Worm (Caenorhabditis elegans) whole organism, late embryonic: ENCODE results near the gene snrp-3.

Source experiments
- C38D4.7 ChIP-seq: fragments of 200-800 bp; sonication (Bioruptor generic); optimal IDR thresholded peaks from 2 replicates; lab custom pipeline; 2018; ENCODE audit warnings: mild to moderate bottlenecking, missing genetic modification characterization, moderate library complexity, missing compliant biosample characterization
- F13H6.1 ChIP-seq: sonication (generic microtip); optimal IDR thresholded peaks from 2 replicates; lab custom pipeline; 2016; ENCODE audit warnings: missing genetic modification characterization, missing compliant biosample characterization
- K09A11.1 ChIP-seq: sonication (generic microtip); optimal IDR thresholded peaks from 2 replicates; lab custom pipeline; 2017; ENCODE audit warnings: antibody characterized with exemption, mild to moderate bottlenecking, missing genetic modification characterization, missing compliant biosample characterization; ENCODE audit not compliant: insufficient read depth
- ahr-1 ChIP-seq: sonication (generic microtip); optimal IDR thresholded peaks from 2 replicates; lab custom pipeline; 2016; ENCODE audit warnings: missing genetic modification characterization, missing compliant biosample characterization
- ama-1 ChIP-seq: fragments of 150-350 bp; optimal IDR thresholded peaks from 2 replicates; lab custom pipeline; 2014
- ceh-14 ChIP-seq: sonication (generic microtip); optimal IDR thresholded peaks from 2 replicates; lab custom pipeline; 2016; ENCODE audit warnings: missing genotype, missing genetic modification characterization, missing compliant biosample characterization
- ceh-19 ChIP-seq: fragments of 200-800 bp; sonication (Bioruptor generic); optimal IDR thresholded peaks from 2 replicates; lab custom pipeline; 2018; ENCODE audit warnings: mild to moderate bottlenecking, missing genetic modification characterization, missing compliant biosample characterization
- ceh-22 ChIP-seq: sonication (generic microtip); optimal IDR thresholded peaks from 2 replicates; lab custom pipeline; 2017; ENCODE audit warnings: missing biosample characterization, missing genetic modification characterization
- ceh-24 ChIP-seq: sonication (generic microtip); optimal IDR thresholded peaks from 2 replicates; lab custom pipeline; 2016; ENCODE audit warnings: mild to moderate bottlenecking, missing genetic modification characterization, missing compliant biosample characterization
- ceh-31 ChIP-seq: sonication (generic microtip); optimal IDR thresholded peaks from 2 replicates; lab custom pipeline; 2016; ENCODE audit warnings: missing genetic modification characterization, missing compliant biosample characterization
- ceh-48 ChIP-seq: sonication (generic microtip); optimal IDR thresholded peaks from 2 replicates; lab custom pipeline; 2016; ENCODE audit warnings: missing genetic modification characterization, inconsistent platforms, missing compliant biosample characterization
- ceh-6 ChIP-seq: fragments of 200-800 bp; sonication (Bioruptor generic); optimal IDR thresholded peaks from 2 replicates; lab custom pipeline; 2018; ENCODE audit warnings: mild to moderate bottlenecking, missing genetic modification characterization, missing compliant biosample characterization
- ceh-9 ChIP-seq: sonication (generic microtip); optimal IDR thresholded peaks from 2 replicates; lab custom pipeline; 2016; ENCODE audit warnings: mild to moderate bottlenecking, missing genetic modification characterization, inconsistent platforms, missing compliant biosample characterization
- che-1 ChIP-seq: sonication (generic microtip); optimal IDR thresholded peaks from 2 replicates; lab custom pipeline; 2016; ENCODE audit warnings: mild to moderate bottlenecking, missing genetic modification characterization, missing compliant biosample characterization
- elt-2 ChIP-seq: sonication (generic microtip); optimal IDR thresholded peaks from 2 replicates; lab custom pipeline; 2016; ENCODE audit warnings: missing genetic modification reagents, missing genetic modification characterization, missing compliant biosample characterization
- elt-4 ChIP-seq: sonication (generic microtip); optimal IDR thresholded peaks from 2 replicates; lab custom pipeline; 2016; ENCODE audit warnings: missing genetic modification characterization, missing compliant biosample characterization
- fax-1 ChIP-seq: sonication (generic microtip); optimal IDR thresholded peaks from 2 replicates; lab custom pipeline; 2016; ENCODE audit warnings: missing genotype, missing genetic modification characterization, missing compliant biosample characterization
- fkh-10 ChIP-seq: fragments of 150-350 bp; optimal IDR thresholded peaks from 2 replicates; lab custom pipeline; 2014; ENCODE audit warnings: missing biosample characterization, missing genetic modification reagents, missing genetic modification characterization
- gmeb-2 ChIP-seq: sonication (generic microtip); optimal IDR thresholded peaks from 2 replicates; lab custom pipeline; 2016; ENCODE audit warnings: missing genetic modification characterization, inconsistent platforms, missing compliant biosample characterization
- hlh-13 ChIP-seq: fragments of 200-800 bp; sonication (Bioruptor generic); optimal IDR thresholded peaks from 2 replicates; lab custom pipeline; 2018; ENCODE audit warnings: mild to moderate bottlenecking, missing genetic modification characterization, missing compliant biosample characterization
- hlh-30 ChIP-seq: sonication (generic microtip); optimal IDR thresholded peaks from 2 replicates; lab custom pipeline; 2017; ENCODE audit warnings: antibody characterized with exemption, missing genetic modification characterization, missing compliant biosample characterization; ENCODE audit not compliant: insufficient read depth
- hlh-6 ChIP-seq: sonication (generic microtip); optimal IDR thresholded peaks from 2 replicates; lab custom pipeline; 2016; ENCODE audit warnings: missing genotype, missing genetic modification characterization, missing compliant biosample characterization
- hlh-8 ChIP-seq: sonication (generic microtip); optimal IDR thresholded peaks from 2 replicates; lab custom pipeline; 2016; ENCODE audit warnings: missing genotype, missing genetic modification characterization, missing compliant biosample characterization
- lim-6 ChIP-seq: sonication (generic microtip); optimal IDR thresholded peaks from 2 replicates; lab custom pipeline; 2016; ENCODE audit warnings: missing genetic modification characterization, missing compliant biosample characterization
- lin-11 ChIP-seq: fragments of 200-800 bp; sonication (Bioruptor generic); optimal IDR thresholded peaks from 2 replicates; lab custom pipeline; 2018; ENCODE audit warnings: mild to moderate bottlenecking, missing genetic modification characterization, missing compliant biosample characterization
- nfya-1 ChIP-seq: sonication (generic microtip); optimal IDR thresholded peaks from 2 replicates; lab custom pipeline; 2017; ENCODE audit warnings: missing genetic modification characterization, mild to moderate bottlenecking, missing compliant biosample characterization, antibody characterized with exemption, moderate library complexity
- pag-3 ChIP-seq: sonication (generic microtip); optimal IDR thresholded peaks from 2 replicates; lab custom pipeline; 2016; ENCODE audit warnings: missing compliant biosample characterization, missing genetic modification characterization, borderline replicate concordance
- pax-1 ChIP-seq: fragments of 150-350 bp; optimal IDR thresholded peaks from 2 replicates; lab custom pipeline; 2014; ENCODE audit warnings: missing biosample characterization, missing genetic modification characterization
- pha-2 ChIP-seq: sonication (generic microtip); optimal IDR thresholded peaks from 2 replicates; lab custom pipeline; 2017; ENCODE audit warnings: mild to moderate bottlenecking, missing genetic modification characterization, missing compliant biosample characterization
- pqm-1 ChIP-seq: sonication (generic microtip); optimal IDR thresholded peaks from 2 replicates; lab custom pipeline; 2016; ENCODE audit warnings: missing genetic modification characterization, missing compliant biosample characterization
- pros-1 ChIP-seq: fragments of 150-350 bp; optimal IDR thresholded peaks from 2 replicates; lab custom pipeline; 2014; ENCODE audit warnings: missing biosample characterization, missing genetic modification reagents, missing genetic modification characterization
- sox-2 ChIP-seq: fragments of 200-800 bp; sonication (Bioruptor generic); IDR thresholded peaks from 2 replicates; pipeline ENCODE4 v1.3.6; 2022; ENCODE audit warnings: missing genetic modification reagents, missing genetic modification characterization, missing compliant biosample characterization
- sox-4 ChIP-seq: sonication (generic microtip); optimal IDR thresholded peaks from 2 replicates; lab custom pipeline; 2017; ENCODE audit warnings: mild to moderate bottlenecking, missing genetic modification characterization, inconsistent platforms, missing compliant biosample characterization
- tbx-2 ChIP-seq: sonication (generic microtip); optimal IDR thresholded peaks from 2 replicates; lab custom pipeline; 2016; ENCODE audit warnings: missing genetic modification characterization, missing compliant biosample characterization
- tbx-7 ChIP-seq: sonication (generic microtip); optimal IDR thresholded peaks from 2 replicates; lab custom pipeline; 2016; ENCODE audit warnings: missing genotype, missing genetic modification characterization, missing compliant biosample characterization
- ttx-3 ChIP-seq: sonication (generic microtip); optimal IDR thresholded peaks from 2 replicates; lab custom pipeline; 2016; ENCODE audit warnings: missing genetic modification reagents, missing genetic modification characterization, missing compliant biosample characterization
- unc-3 ChIP-seq, 2 experiments: fragments of 200-800 bp in 1 of 2; sonication (Bioruptor generic) in 1 of 2; sonication (generic microtip) in 1 of 2; conservative IDR thresholded peaks in 1 of 2; optimal IDR thresholded peaks in 1 of 2; 2 replicates each; pipeline versions ENCODE4 v1.3.6 to Lab custom; 2016 to 2022; ENCODE audit warnings: missing compliant biosample characterization in 2 of 2, missing genetic modification characterization in 2 of 2, missing genetic modification reagents in 1 of 2
- zip-5 ChIP-seq: sonication (generic microtip); optimal IDR thresholded peaks from 2 replicates; lab custom pipeline; 2016; ENCODE audit warnings: missing genetic modification characterization, missing compliant biosample characterization

The snrp-3 gene

DNA sequence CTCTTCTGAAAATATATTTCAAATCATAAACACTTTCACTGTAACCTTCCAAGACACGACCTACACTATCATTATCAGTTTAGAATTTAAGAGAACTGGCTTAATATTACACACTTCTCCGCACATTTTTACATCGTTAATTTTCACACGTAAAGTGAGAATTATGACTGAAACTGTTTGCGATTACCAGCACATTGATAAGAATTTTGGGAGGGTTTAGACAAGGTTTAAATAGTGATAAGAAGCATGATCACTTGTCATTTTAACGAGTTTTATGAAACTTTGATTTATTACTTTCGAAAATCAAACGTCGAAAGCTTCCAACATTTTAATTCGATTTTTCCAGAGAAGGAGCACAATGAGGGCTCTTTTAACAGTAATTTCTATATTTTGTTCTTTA lies 42.9 kb upstream of the snrp-3 start, which contains the start of gene F21D5.3:
Gene F21D5.3, plus strand, starts transcription at position 347 of the 400 bp plus-strand sequence.
- peak; percentile 55 for TF ChIP-seq elt-2 (tag; lab: Kevin White, UChicago)
- no peak for TF ChIP-seq ttx-3 (tag; lab: Kevin White, UChicago)

DNA sequence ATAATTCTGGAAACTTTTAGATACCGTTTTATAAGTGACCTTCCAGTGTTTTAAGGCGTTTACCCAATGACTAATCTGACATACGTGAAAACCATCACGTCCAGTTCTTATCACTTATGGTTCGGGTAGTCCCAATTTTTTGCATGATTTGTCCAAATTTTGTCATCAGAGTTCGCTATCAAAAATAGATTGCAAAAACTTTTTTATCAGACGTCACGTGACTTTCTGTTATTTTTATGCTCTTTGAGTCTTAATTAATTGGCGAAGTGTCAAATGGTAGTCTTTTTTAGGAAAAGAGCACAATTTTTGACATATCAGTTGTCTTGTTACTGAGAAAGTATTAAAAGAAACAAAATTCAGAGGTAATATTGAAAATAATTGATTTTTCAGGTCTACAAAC lies 42.0 kb upstream of the snrp-3 start:
- TF ChIP-seq ahr-1 (tag; lab: Kevin White, UChicago) (no peak), ceh-31 (tag; lab: Kevin White, UChicago) (no peak), pqm-1 (no peak), fkh-10 (GFP tag; lab: Kevin White, UChicago) (no peak), hlh-30 (peak; percentile 56)

DNA sequence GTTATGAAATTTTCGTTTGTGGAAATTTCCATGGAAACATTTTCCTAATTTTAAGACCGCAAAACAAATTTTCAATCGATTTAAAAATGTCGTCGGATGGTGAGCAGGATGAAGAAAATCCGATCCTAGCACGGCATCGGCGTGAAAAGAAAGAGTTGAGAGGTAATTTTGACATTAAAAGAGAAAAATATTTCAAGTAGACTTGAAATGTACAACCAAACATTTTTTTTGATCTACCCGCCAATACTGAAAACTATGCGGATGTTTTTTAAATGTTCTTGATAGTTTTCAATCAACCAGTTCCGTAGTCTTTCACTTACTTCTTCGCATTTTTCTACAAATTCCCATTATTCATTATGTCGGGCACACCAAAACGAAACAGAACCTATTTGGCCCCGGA lies 40.5 kb upstream of the snrp-3 start, which contains the start of gene otub-3:
Gene otub-3, plus strand, starts transcription at position 56 of the 400 bp plus-strand sequence.
- TF ChIP-seq pha-2 (tag; lab: Kevin White, UChicago), result no peak
- TF ChIP-seq ceh-24, result no peak
- no peak for TF ChIP-seq ceh-9 (tag; lab: Kevin White, UChicago)
- TF ChIP-seq elt-4 (tag; lab: Kevin White, UChicago), result no peak
- TF ChIP-seq pag-3 (tag; lab: Kevin White, UChicago), result no peak
- no peak for TF ChIP-seq sox-4 (tag; lab: Kevin White, UChicago)
- no peak for TF ChIP-seq ttx-3 (tag; lab: Kevin White, UChicago)
- TF ChIP-seq lim-6, result no peak
- no peak for TF ChIP-seq zip-5 (tag; lab: Kevin White, UChicago)
- no peak for TF ChIP-seq unc-3 (GFP tag; conservative IDR thresholded peaks at IDR 0.05; lab: Robert Waterston, UW)
- TF ChIP-seq unc-3 (tag; optimal IDR thresholded peaks at IDR 0.05; lab: Kevin White, UChicago), result no peak
- TF ChIP-seq ceh-22 (tag; lab: Kevin White, UChicago), result no peak
- no peak for TF ChIP-seq hlh-6 (tag; lab: Kevin White, UChicago)
- no peak for TF ChIP-seq tbx-7
- TF ChIP-seq ceh-6 (GFP tag; lab: Kevin White, UChicago), result no peak
- TF ChIP-seq C38D4.7 (GFP tag; lab: Kevin White, UChicago), result no peak
- TF ChIP-seq lin-11, result no peak
- TF ChIP-seq K09A11.1 (tag; lab: Kevin White, UChicago), result no peak
- no peak for TF ChIP-seq sox-2 (GFP tag; lab: Robert Waterston, UW)

- TF ChIP-seq ahr-1 (tag; lab: Kevin White, UChicago), result no peak
- no peak for TF ChIP-seq pax-1 (tag; lab: Kevin White, UChicago)
- no peak for TF ChIP-seq pha-2 (tag; lab: Kevin White, UChicago)
- TF ChIP-seq pag-3 (tag; lab: Kevin White, UChicago), result no peak
- TF ChIP-seq ceh-9 (tag; lab: Kevin White, UChicago), result no peak
- no peak for TF ChIP-seq ceh-14 (tag; lab: Kevin White, UChicago)
- no peak for TF ChIP-seq K09A11.1 (tag; lab: Kevin White, UChicago)
- TF ChIP-seq ama-1 (lab: Kevin White, UChicago), result no peak
Measured at ce11 chrIV:8725345-8725744, 37.7 kb upstream of the snrp-3 start, which contains the start of gene pgm-3. Gene pgm-3, plus strand, starts transcription at chrIV:8725722.

- TF ChIP-seq hlh-13 (GFP tag; lab: Kevin White, UChicago) (no peak), nfya-1 (tag; lab: Kevin White, UChicago) (no peak), elt-2 (tag; lab: Kevin White, UChicago) (no peak), tbx-2 (tag; lab: Kevin White, UChicago) (no peak), che-1 (no peak), hlh-6 (tag; lab: Kevin White, UChicago) (no peak), pha-2 (tag; lab: Kevin White, UChicago) (no peak), F13H6.1 (tag; lab: Kevin White, UChicago) (no peak), K09A11.1 (tag; lab: Kevin White, UChicago) (no peak), hlh-8 (no peak), pros-1 (no peak), pqm-1 (no peak), lim-6 (no peak), fax-1 (no peak), ceh-48 (tag; lab: Kevin White, UChicago) (no peak), ceh-6 (GFP tag; lab: Kevin White, UChicago) (no peak), gmeb-2 (tag; lab: Kevin White, UChicago) (no peak), ceh-19 (GFP tag; lab: Kevin White, UChicago) (no peak)
Measured at ce11 chrIV:8724907-8725306, 37.3 kb upstream of the snrp-3 start.
